Fruit fly (Drosophila melanogaster) whole organism, embryonic: ENCODE results near the gene Ns4.
A peak's percentile ranks its signal among the peaks of the same experiment; 100 is the strongest.

Source experiments
- Atf6 ChIP-seq: fragments of 200-800 bp; sonication (Bioruptor generic); IDR thresholded peaks from 2 replicates; pipeline ENCODE4 v1.3.6; 2022; ENCODE audit warnings: missing biosample characterization, missing genetic modification characterization
- CG10543 ChIP-seq: fragments of 200-800 bp; sonication (Bioruptor generic); optimal IDR thresholded peaks from 3 replicates; lab custom pipeline; 2017; ENCODE audit warnings: missing biosample characterization, mild to moderate bottlenecking, missing genetic modification characterization, moderate library complexity
- CG10565 ChIP-seq: fragments of 200-800 bp; sonication (Bioruptor generic); optimal IDR thresholded peaks from 3 replicates; lab custom pipeline; 2016; ENCODE audit warnings: missing biosample characterization, mild to moderate bottlenecking, missing genetic modification characterization
- CG11695 ChIP-seq: fragments of 200-800 bp; sonication (Bioruptor generic); IDR thresholded peaks from 3 replicates; pipeline ENCODE4 v1.3.6; 2022; ENCODE audit warnings: missing biosample characterization, missing genetic modification characterization
- CG11723 ChIP-seq: fragments of 200-800 bp; sonication (Bioruptor generic); optimal IDR thresholded peaks from 2 replicates; lab custom pipeline; 2017; ENCODE audit warnings: missing biosample characterization, mild to moderate bottlenecking, missing genetic modification characterization
- CG12219 ChIP-seq: fragments of 200-800 bp; sonication (Bioruptor generic); optimal IDR thresholded peaks from 3 replicates; lab custom pipeline; 2018; ENCODE audit warnings: missing biosample characterization, mild to moderate bottlenecking, missing genetic modification characterization
- CG12659 ChIP-seq: fragments of 200-800 bp; sonication (Bioruptor generic); optimal IDR thresholded peaks from 3 replicates; lab custom pipeline; 2017; ENCODE audit warnings: mild to moderate bottlenecking, missing biosample characterization, missing genetic modification reagents, missing genetic modification characterization
- CG12769 ChIP-seq: fragments of 200-800 bp; sonication (Bioruptor generic); optimal IDR thresholded peaks from 2 replicates; lab custom pipeline; 2019; ENCODE audit warnings: missing biosample characterization, mild to moderate bottlenecking, missing genetic modification characterization, moderate library complexity
- CG14050 ChIP-seq: fragments of 200-800 bp; sonication (Bioruptor generic); IDR thresholded peaks from 3 replicates; pipeline ENCODE4 v1.3.6; 2022; ENCODE audit warnings: missing biosample characterization, missing genetic modification characterization
- CG2202 ChIP-seq: fragments of 200-800 bp; sonication (Bioruptor generic); optimal IDR thresholded peaks from 2 replicates; lab custom pipeline; 2018; ENCODE audit warnings: missing biosample characterization, mild to moderate bottlenecking, missing genetic modification characterization
- CG33557 ChIP-seq: fragments of 200-800 bp; sonication (Bioruptor generic); optimal IDR thresholded peaks from 2 replicates; lab custom pipeline; 2019; ENCODE audit warnings: missing biosample characterization, mild to moderate bottlenecking, missing genetic modification characterization, moderate library complexity
- CG3407 ChIP-seq: fragments of 200-800 bp; sonication (Bioruptor generic); optimal IDR thresholded peaks from 2 replicates; lab custom pipeline; 2018; ENCODE audit warnings: missing biosample characterization, mild to moderate bottlenecking, missing genetic modification characterization
- CG34224 ChIP-seq: fragments of 200-800 bp; sonication (Bioruptor generic); IDR thresholded peaks from 3 replicates; pipeline ENCODE4 v1.3.6; 2022; ENCODE audit warnings: missing biosample characterization, missing genetic modification characterization; ENCODE audit not compliant: partially characterized antibody
- CG43689 ChIP-seq: fragments of 200-800 bp; sonication (Bioruptor generic); IDR thresholded peaks from 2 replicates; pipeline ENCODE4 v1.3.6; 2022; ENCODE audit warnings: missing biosample characterization, missing genetic modification characterization
- CG4730 ChIP-seq: fragments of 200-800 bp; sonication (Bioruptor generic); IDR thresholded peaks from 2 replicates; pipeline ENCODE4 v1.3.6; 2022; ENCODE audit warnings: missing biosample characterization, missing genetic modification characterization
- CG5180 ChIP-seq: fragments of 200-800 bp; sonication (Bioruptor generic); optimal IDR thresholded peaks from 3 replicates; lab custom pipeline; 2017; ENCODE audit warnings: missing biosample characterization, missing genetic modification characterization, mild to moderate bottlenecking, moderate library complexity, missing genetic modification reagents
- CG6683 ChIP-seq: fragments of 200-800 bp; sonication (Bioruptor generic); optimal IDR thresholded peaks from 2 replicates; lab custom pipeline; 2017; ENCODE audit warnings: missing biosample characterization, mild to moderate bottlenecking, missing genetic modification characterization, missing genetic modification reagents
- CG6689 ChIP-seq: fragments of 200-800 bp; sonication (Bioruptor generic); IDR thresholded peaks from 2 replicates; pipeline ENCODE4 v1.3.6; 2022; ENCODE audit warnings: missing biosample characterization, missing genetic modification characterization
- CG7357 ChIP-seq: fragments of 200-800 bp; sonication (Bioruptor generic); IDR thresholded peaks from 3 replicates; pipeline ENCODE4 v1.3.6; 2022; ENCODE audit warnings: missing biosample characterization, missing genetic modification characterization
- CG8765 ChIP-seq: fragments of 200-800 bp; sonication (Bioruptor generic); IDR thresholded peaks from 2 replicates; pipeline ENCODE4 v1.3.6; 2022; ENCODE audit warnings: missing biosample characterization, missing genetic modification characterization
- CG9215 ChIP-seq: fragments of 200-800 bp; sonication (Bioruptor generic); IDR thresholded peaks from 2 replicates; pipeline ENCODE4 v1.3.6; 2022; ENCODE audit warnings: missing biosample characterization, missing genetic modification characterization
- CG9932 ChIP-seq: fragments of 200-800 bp; sonication (Bioruptor generic); IDR thresholded peaks from 2 replicates; pipeline ENCODE4 v1.3.6; 2022; ENCODE audit warnings: missing biosample characterization, missing genetic modification characterization
- Ets97D ChIP-seq: fragments of 200-800 bp; sonication (Bioruptor generic); optimal IDR thresholded peaks from 3 replicates; lab custom pipeline; 2016; ENCODE audit warnings: missing biosample characterization, missing genetic modification characterization
- HLH54F ChIP-seq: fragments of 200-800 bp; sonication (Bioruptor generic); optimal IDR thresholded peaks from 3 replicates; lab custom pipeline; 2016; ENCODE audit warnings: missing biosample characterization, missing genetic modification characterization
- Hmr ChIP-seq: fragments of 200-800 bp; sonication (Bioruptor generic); optimal IDR thresholded peaks from 3 replicates; lab custom pipeline; 2017; ENCODE audit warnings: mild to moderate bottlenecking, missing biosample characterization, missing genetic modification reagents, missing genetic modification characterization
- Poxn ChIP-seq: fragments of 200-800 bp; sonication (Bioruptor generic); IDR thresholded peaks from 2 replicates; pipeline ENCODE4 v1.3.6; 2022; ENCODE audit warnings: missing biosample characterization, missing genetic modification characterization
- Sry-β ChIP-seq: fragments of 200-800 bp; sonication (Bioruptor generic); optimal IDR thresholded peaks from 2 replicates; lab custom pipeline; 2018; ENCODE audit warnings: missing biosample characterization, mild to moderate bottlenecking, missing genetic modification characterization, moderate library complexity
- Sry-δ ChIP-seq: fragments of 200-800 bp; sonication (Bioruptor generic); optimal IDR thresholded peaks from 2 replicates; lab custom pipeline; 2016; ENCODE audit warnings: missing biosample characterization, missing genetic modification characterization
- Stat92E ChIP-seq, 3 experiments: fragments of >200 bp in 2 of 3; fragments of 200-800 bp in 1 of 3; sonication (Bioruptor generic) in 1 of 3; optimal IDR thresholded peaks; 2 replicates each; lab custom pipeline; 2017 to 2019; ENCODE audit warnings: missing biosample characterization in 3 of 3, missing genetic modification characterization in 3 of 3, mild to moderate bottlenecking in 1 of 3, moderate library complexity in 1 of 3
- Taf1 ChIP-seq: fragments of 200-800 bp; sonication (Bioruptor generic); IDR thresholded peaks from 2 replicates; pipeline ENCODE4 v1.3.6; 2022; ENCODE audit warnings: missing biosample characterization, missing genetic modification characterization
- Trl ChIP-seq, 3 experiments: fragments of >200 bp in 2 of 3; fragments of 200-800 bp in 1 of 3; sonication (Bioruptor generic) in 1 of 3; optimal IDR thresholded peaks; 2 replicates in 1 of 3; 3 replicates in 2 of 3; lab custom pipeline; 2016 to 2017; ENCODE audit warnings: missing biosample characterization in 1 of 3, missing genetic modification characterization in 1 of 3
- Usf ChIP-seq: fragments of 200-800 bp; sonication (Bioruptor generic); optimal IDR thresholded peaks from 2 replicates; lab custom pipeline; 2017; ENCODE audit warnings: missing genotype, missing biosample characterization, missing genetic modification characterization
- bbx ChIP-seq: fragments of 200-800 bp; sonication (Bioruptor generic); IDR thresholded peaks from 2 replicates; pipeline ENCODE4 v1.3.6; 2022; ENCODE audit warnings: missing biosample characterization, missing genetic modification characterization; ENCODE audit not compliant: partially characterized antibody
- chif ChIP-seq, 2 experiments: fragments of 200-800 bp; sonication (Bioruptor generic); optimal IDR thresholded peaks; 3 replicates each; lab custom pipeline; 2016; ENCODE audit warnings: missing biosample characterization in 2 of 2, missing genetic modification characterization in 2 of 2
- ci ChIP-seq: fragments of 200-800 bp; sonication (Bioruptor generic); IDR thresholded peaks from 3 replicates; pipeline ENCODE4 v1.3.6; 2022; ENCODE audit warnings: missing biosample characterization, missing genetic modification characterization
- gfzf ChIP-seq: fragments of 200-800 bp; sonication (Bioruptor generic); optimal IDR thresholded peaks from 2 replicates; lab custom pipeline; 2016; ENCODE audit warnings: missing biosample characterization, mild to moderate bottlenecking, missing genetic modification characterization, moderate library complexity
- grau ChIP-seq: fragments of 200-800 bp; optimal IDR thresholded peaks from 3 replicates; lab custom pipeline; 2019; ENCODE audit warnings: missing biosample characterization, mild to moderate bottlenecking, missing genetic modification characterization, moderate library complexity
- her ChIP-seq: fragments of 200-800 bp; sonication (Bioruptor generic); optimal IDR thresholded peaks from 2 replicates; lab custom pipeline; 2016; ENCODE audit warnings: missing biosample characterization, missing genetic modification characterization
- hkb ChIP-seq, 2 experiments: fragments of 200-800 bp in 1 of 2; fragments of >200 bp in 1 of 2; sonication (Bioruptor generic) in 1 of 2; IDR thresholded peaks in 1 of 2; optimal IDR thresholded peaks in 1 of 2; 2 replicates each; pipeline versions ENCODE4 v1.3.6 to Lab custom; 2017 to 2022; ENCODE audit warnings: missing biosample characterization in 1 of 2, missing genetic modification characterization in 1 of 2
- insv ChIP-seq, 2 experiments: fragments of 200-800 bp; sonication (Bioruptor generic); optimal IDR thresholded peaks; 3 replicates each; lab custom pipeline; 2016 to 2018; ENCODE audit warnings: missing biosample characterization in 2 of 2, missing genetic modification characterization in 2 of 2
- inv ChIP-seq: fragments of 200-800 bp; sonication (Bioruptor generic); IDR thresholded peaks from 2 replicates; pipeline ENCODE4 v1.3.6; 2022; ENCODE audit warnings: missing biosample characterization, missing genetic modification characterization; ENCODE audit not compliant: partially characterized antibody
- jumu ChIP-seq: fragments of 200-800 bp; sonication (Bioruptor generic); optimal IDR thresholded peaks from 3 replicates; lab custom pipeline; 2016; ENCODE audit warnings: missing biosample characterization, missing genetic modification characterization
- kni ChIP-seq: fragments of 200-800 bp; sonication (Bioruptor generic); optimal IDR thresholded peaks from 3 replicates; lab custom pipeline; 2017; ENCODE audit warnings: mild to moderate bottlenecking, missing biosample characterization, missing genetic modification reagents, missing genetic modification characterization
- nau ChIP-seq: fragments of 200-800 bp; sonication (Bioruptor generic); optimal IDR thresholded peaks from 3 replicates; lab custom pipeline; 2017; ENCODE audit warnings: missing biosample characterization, mild to moderate bottlenecking, missing genetic modification characterization, missing genetic modification reagents
- run ChIP-seq: fragments of 200-800 bp; sonication (Bioruptor generic); optimal IDR thresholded peaks from 3 replicates; lab custom pipeline; 2018; ENCODE audit warnings: missing biosample characterization, mild to moderate bottlenecking, missing genetic modification characterization
- sc ChIP-seq, 3 experiments: fragments of >200 bp in 2 of 3; fragments of 200-800 bp in 1 of 3; sonication (Bioruptor generic) in 1 of 3; optimal IDR thresholded peaks; 2 replicates in 2 of 3; 3 replicates in 1 of 3; lab custom pipeline; 2017; ENCODE audit warnings: mild to moderate bottlenecking in 1 of 3, missing biosample characterization in 1 of 3, missing genetic modification characterization in 1 of 3, missing genetic modification reagents in 1 of 3
- sd ChIP-seq: fragments of 200-800 bp; sonication (Bioruptor generic); optimal IDR thresholded peaks from 3 replicates; lab custom pipeline; 2018; ENCODE audit warnings: missing biosample characterization, mild to moderate bottlenecking, missing genetic modification characterization, moderate library complexity
- slou ChIP-seq: fragments of 200-800 bp; sonication (Bioruptor generic); optimal IDR thresholded peaks from 3 replicates; lab custom pipeline; 2016; ENCODE audit warnings: missing biosample characterization, missing genetic modification characterization
- tin ChIP-seq: fragments of 200-800 bp; sonication (Bioruptor generic); optimal IDR thresholded peaks from 3 replicates; lab custom pipeline; 2016; ENCODE audit warnings: missing biosample characterization, missing genetic modification characterization
- toy ChIP-seq: fragments of 200-800 bp; sonication (Bioruptor generic); IDR thresholded peaks from 2 replicates; pipeline ENCODE4 v1.3.6; 2022; ENCODE audit warnings: missing biosample characterization, missing genetic modification characterization

Ns4 gene

dm6 chr2L:20757808-20758187, 5.5 kb downstream of the Ns4 start, which contains the start of the genes Rhau and dia (continued):
- TF ChIP-seq run (tag; lab: Kevin White, UChicago) (no peak), CG12219 (GFP tag; lab: Kevin White, UChicago) (no peak), Trl (optimal IDR thresholded peaks at IDR 0.05; lab: Kevin White, UChicago) (no peak), Trl (GFP tag; optimal IDR thresholded peaks at IDR 0.05; lab: Kevin White, UChicago) (no peak), Taf1 (GFP tag; lab: Robert Waterston, UW) (no peak), Sry-β (GFP tag; lab: Kevin White, UChicago) (no peak), CG9215 (GFP tag; lab: Robert Waterston, UW) (no peak), chif (GFP tag; optimal IDR thresholded peaks at IDR 0.05; lab: Kevin White, UChicago) (no peak), CG6683 (GFP tag; lab: Kevin White, UChicago) (no peak), CG12659 (peak; percentile 83), gfzf (GFP tag; lab: Kevin White, UChicago) (peak; percentile 93), HLH54F (GFP tag; lab: Kevin White, UChicago) (peak; percentile 8), Poxn (GFP tag; lab: Robert Waterston, UW) (no peak), her (GFP tag; lab: Kevin White, UChicago) (no peak), Usf (GFP tag; lab: Kevin White, UChicago) (no peak), tin (GFP tag; lab: Kevin White, UChicago) (peak; percentile 25), CG10543 (GFP tag; lab: Kevin White, UChicago) (no peak), Hmr (GFP tag; lab: Kevin White, UChicago) (peak; percentile 70), ci (GFP tag; lab: Robert Waterston, UW) (no peak), inv (GFP tag; lab: Robert Waterston, UW) (no peak), CG10565 (no peak), CG8765 (no peak), CG11695 (GFP tag; lab: Robert Waterston, UW) (no peak), CG43689 (GFP tag; lab: Robert Waterston, UW) (no peak), CG33557 (GFP tag; lab: Kevin White, UChicago) (no peak), kni (GFP tag; lab: Kevin White, UChicago) (no peak), bbx (GFP tag; lab: Robert Waterston, UW) (no peak), grau (peak; percentile 43), sc (optimal IDR thresholded peaks at IDR 0.05; lab: Kevin White, UChicago) (no peak), sc (GFP tag; optimal IDR thresholded peaks at IDR 0.05; lab: Kevin White, UChicago) (no peak), CG7357 (no peak), Sry-δ (GFP tag; lab: Kevin White, UChicago) (peak; percentile 42), CG3407 (no peak), Stat92E (GFP tag; optimal IDR thresholded peaks at IDR 0.05; lab: Kevin White, UChicago) (no peak), slou (GFP tag; lab: Kevin White, UChicago) (no peak), toy (no peak), insv (GFP tag; optimal IDR thresholded peaks at IDR 0.05; lab: Kevin White, UChicago) (peak in 1 of 2 experiments; percentile 14), Ets97D (peak; percentile 61), jumu (GFP tag; lab: Kevin White, UChicago) (no peak), CG6689 (GFP tag; lab: Robert Waterston, UW) (no peak), CG4730 (GFP tag; lab: Robert Waterston, UW) (no peak), CG14050 (no peak), sd (tag; lab: Kevin White, UChicago) (no peak), nau (GFP tag; lab: Kevin White, UChicago) (no peak), CG9932 (GFP tag; lab: Robert Waterston, UW) (peak; percentile 6; the same call in 1 of the 2 replicates), CG34224 (GFP tag; lab: Robert Waterston, UW) (no peak), Atf6 (GFP tag; lab: Robert Waterston, UW) (no peak), CG12769 (tag; lab: Kevin White, UChicago) (no peak), CG2202 (no peak), CG11723 (GFP tag; lab: Kevin White, UChicago) (no peak), hkb (optimal IDR thresholded peaks at IDR 0.05; lab: Kevin White, UChicago) (no peak), hkb (GFP tag; IDR thresholded peaks at IDR 0.05; lab: Robert Waterston, UW) (no peak), CG5180 (GFP tag; lab: Kevin White, UChicago) (no peak)
